Worm (Caenorhabditis elegans) whole organism, L4/young adult: ENCODE measurements around the gene tyr-1.

Experiments
- W03F9.2 ChIP-seq: fragments of 150-350 bp; optimal IDR thresholded peaks from 2 replicates; lab custom pipeline; 2014; ENCODE audit warnings: missing biosample characterization, missing genetic modification characterization
- dao-5 ChIP-seq: sonication (generic microtip); optimal IDR thresholded peaks from 2 replicates; lab custom pipeline; 2016; ENCODE audit warnings: missing genotype, missing genetic modification characterization, moderate library complexity, missing compliant biosample characterization
- him-1 ChIP-seq: sonication (generic microtip); optimal IDR thresholded peaks from 2 replicates; lab custom pipeline; 2016; ENCODE audit warnings: missing genotype, missing genetic modification reagents, missing genetic modification characterization, missing compliant biosample characterization

DNA sequence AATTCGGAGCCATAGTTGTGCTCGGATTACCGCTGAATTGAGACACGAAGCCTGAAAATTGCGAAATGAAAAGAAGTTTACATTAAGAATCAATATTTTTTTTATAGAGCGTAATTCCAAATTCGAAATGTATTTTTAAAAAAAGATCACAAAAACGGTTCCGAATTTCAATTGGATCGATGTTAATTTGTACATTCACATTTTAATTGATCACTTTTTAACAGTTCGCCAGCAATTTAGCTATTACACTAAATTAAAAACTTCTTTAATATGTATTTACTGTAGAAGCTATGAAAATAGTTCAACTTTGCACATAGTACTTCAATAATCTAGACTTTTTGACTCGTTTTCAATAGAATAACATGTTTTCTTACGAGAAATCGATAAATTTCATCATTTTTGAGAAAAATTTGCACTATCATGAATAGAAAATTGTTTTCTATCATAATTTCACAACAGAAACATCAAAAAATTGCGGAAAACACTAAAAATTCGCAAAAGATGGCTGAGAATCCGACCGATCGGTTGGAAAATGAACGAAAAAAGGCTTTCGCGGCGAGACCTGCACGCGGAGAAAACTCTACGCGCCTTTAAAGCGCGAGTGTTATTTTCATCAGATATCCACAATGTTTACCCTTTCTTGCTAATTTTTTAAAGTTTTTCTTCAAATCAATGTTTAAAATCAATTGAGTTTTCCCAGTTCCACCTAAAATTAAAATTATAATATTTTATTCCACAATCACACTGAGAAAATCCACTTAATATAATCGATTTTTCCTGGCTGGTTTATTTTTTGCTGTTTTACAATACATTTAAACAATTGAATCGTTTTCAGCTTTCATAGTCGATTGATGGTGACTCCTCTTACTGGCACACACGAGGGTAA lies 44.8 kb upstream of the tyr-1 start, which contains the start of the genes egl-45 and kcmf-1:
- TF ChIP-seq dao-5 (tag; lab: Kevin White, UChicago) (no peak), him-1 (tag; lab: Kevin White, UChicago) (no peak), W03F9.2 (tag; lab: Kevin White, UChicago) (peak; percentile 50)
